Worm (Caenorhabditis elegans) whole organism, midembryonic: ENCODE results near the gene acr-18.

Experiments used
- T22C8.4 ChIP-seq: fragments of 200-800 bp; sonication (Bioruptor generic); IDR thresholded peaks from 2 replicates; pipeline ENCODE4 v1.3.6; 2022; ENCODE audit warnings: missing genetic modification characterization, missing compliant biosample characterization
- cog-1 ChIP-seq: sonication (generic microtip); optimal IDR thresholded peaks from 2 replicates; lab custom pipeline; 2016; ENCODE audit warnings: missing genetic modification characterization, missing compliant biosample characterization
- flt-1 ChIP-seq: fragments of 200-800 bp; sonication (Bioruptor generic); IDR thresholded peaks from 2 replicates; pipeline ENCODE4 v1.3.6; 2022; ENCODE audit warnings: missing genetic modification characterization, missing compliant biosample characterization
- klf-2 ChIP-seq: fragments of 200-800 bp; sonication (Bioruptor generic); conservative IDR thresholded peaks from 2 replicates; pipeline ENCODE4 v1.3.6; 2022; ENCODE audit warnings: missing genetic modification reagents, missing genetic modification characterization, missing compliant biosample characterization
- med-1 ChIP-seq: sonication (generic microtip); optimal IDR thresholded peaks from 2 replicates; lab custom pipeline; 2017; ENCODE audit warnings: missing genetic modification characterization, mild to moderate bottlenecking, missing compliant biosample characterization, antibody characterized with exemption, missing genetic modification reagents; ENCODE audit not compliant: insufficient read depth
- ref-1 ChIP-seq: fragments of 200-800 bp; sonication (Bioruptor generic); conservative IDR thresholded peaks from 2 replicates; pipeline ENCODE4 v1.3.6; 2022; ENCODE audit warnings: missing genetic modification reagents, missing genetic modification characterization, missing compliant biosample characterization
- tab-1 ChIP-seq: fragments of 200-800 bp; sonication (Bioruptor generic); IDR thresholded peaks from 2 replicates; pipeline ENCODE4 v1.3.6; 2022; ENCODE audit warnings: missing genetic modification characterization, missing compliant biosample characterization
- ztf-23 ChIP-seq: fragments of 200-800 bp; sonication (Bioruptor generic); IDR thresholded peaks from 2 replicates; pipeline ENCODE4 v1.3.6; 2022; ENCODE audit warnings: missing genetic modification reagents, missing genetic modification characterization, missing compliant biosample characterization
- ztf-29 ChIP-seq: fragments of 200-800 bp; sonication (Bioruptor generic); IDR thresholded peaks from 2 replicates; pipeline ENCODE4 v1.3.6; 2022; ENCODE audit warnings: missing genetic modification reagents, missing genetic modification characterization, missing compliant biosample characterization

The acr-18 gene

ce11 chrV:15571006-15571526, 12.1 kb upstream of the acr-18 start, which contains the start of gene fbxa-95:
Gene fbxa-95, plus strand, starts transcription at chrV:15571476.
- TF ChIP-seq flt-1 (GFP tag; lab: Robert Waterston, UW) (no peak), med-1 (GFP tag; lab: Kevin White, UChicago) (no peak), tab-1 (GFP tag; lab: Robert Waterston, UW) (no peak), ref-1 (GFP tag; lab: Robert Waterston, UW) (no peak), ztf-23 (GFP tag; lab: Robert Waterston, UW) (no peak), T22C8.4 (GFP tag; lab: Robert Waterston, UW) (no peak), ztf-29 (GFP tag; lab: Robert Waterston, UW) (no peak), cog-1 (tag; lab: Kevin White, UChicago) (no peak), klf-2 (GFP tag; lab: Robert Waterston, UW) (no peak)

ce11 chrV:15569702-15570430, 10.9 kb upstream of the acr-18 start, which contains the start of gene lsm-5:
Gene lsm-5, plus strand, starts transcription at chrV:15570380.
- no peak for TF ChIP-seq cog-1 (tag; lab: Kevin White, UChicago)
- TF ChIP-seq ref-1 (GFP tag; lab: Robert Waterston, UW): no peak

- TF ChIP-seq flt-1 (GFP tag; lab: Robert Waterston, UW) (no peak), med-1 (GFP tag; lab: Kevin White, UChicago) (no peak), ztf-29 (GFP tag; lab: Robert Waterston, UW) (no peak), cog-1 (tag; lab: Kevin White, UChicago) (no peak), ztf-23 (GFP tag; lab: Robert Waterston, UW) (no peak), ref-1 (GFP tag; lab: Robert Waterston, UW) (no peak), tab-1 (GFP tag; lab: Robert Waterston, UW) (no peak), T22C8.4 (GFP tag; lab: Robert Waterston, UW) (no peak), klf-2 (GFP tag; lab: Robert Waterston, UW) (no peak)
Measured at ce11 chrV:15568381-15568780, 9.4 kb upstream of the acr-18 start.

ce11 chrV:15567344-15567804, 8.4 kb upstream of the acr-18 start, which contains the start of gene acs-2:
Gene acs-2, plus strand, starts transcription at chrV:15567394.
- no peak for TF ChIP-seq klf-2 (GFP tag; lab: Robert Waterston, UW)
- no peak for TF ChIP-seq med-1 (GFP tag; lab: Kevin White, UChicago)
- TF ChIP-seq cog-1 (tag; lab: Kevin White, UChicago): no peak
- TF ChIP-seq ref-1 (GFP tag; lab: Robert Waterston, UW): no peak
- no peak for TF ChIP-seq T22C8.4 (GFP tag; lab: Robert Waterston, UW)
- no peak for TF ChIP-seq flt-1 (GFP tag; lab: Robert Waterston, UW)
- TF ChIP-seq ztf-23 (GFP tag; lab: Robert Waterston, UW): no peak
- TF ChIP-seq tab-1 (GFP tag; lab: Robert Waterston, UW): no peak
- TF ChIP-seq ztf-29 (GFP tag; lab: Robert Waterston, UW): no peak

- no peak for TF ChIP-seq klf-2 (GFP tag; lab: Robert Waterston, UW)
- no peak for TF ChIP-seq tab-1 (GFP tag; lab: Robert Waterston, UW)
- no peak for TF ChIP-seq ztf-23 (GFP tag; lab: Robert Waterston, UW)
- TF ChIP-seq flt-1 (GFP tag; lab: Robert Waterston, UW): no peak
- TF ChIP-seq ref-1 (GFP tag; lab: Robert Waterston, UW): no peak
- TF ChIP-seq med-1 (GFP tag; lab: Kevin White, UChicago): no peak
Measured at ce11 chrV:15566511-15567178, 7.7 kb upstream of the acr-18 start.

ce11 chrV:15563985-15564384, 5.0 kb upstream of the acr-18 start:
- no peak for TF ChIP-seq flt-1 (GFP tag; lab: Robert Waterston, UW)
- no peak for TF ChIP-seq tab-1 (GFP tag; lab: Robert Waterston, UW)
- no peak for TF ChIP-seq ref-1 (GFP tag; lab: Robert Waterston, UW)
- TF ChIP-seq med-1 (GFP tag; lab: Kevin White, UChicago): no peak
- TF ChIP-seq T22C8.4 (GFP tag; lab: Robert Waterston, UW): no peak
- no peak for TF ChIP-seq klf-2 (GFP tag; lab: Robert Waterston, UW)
- no peak for TF ChIP-seq ztf-29 (GFP tag; lab: Robert Waterston, UW)
- no peak for TF ChIP-seq ztf-23 (GFP tag; lab: Robert Waterston, UW)
- no peak for TF ChIP-seq cog-1 (tag; lab: Kevin White, UChicago)

- no peak for TF ChIP-seq med-1 (GFP tag; lab: Kevin White, UChicago)
- no peak for TF ChIP-seq ztf-29 (GFP tag; lab: Robert Waterston, UW)
- TF ChIP-seq ztf-23 (GFP tag; lab: Robert Waterston, UW): no peak
- TF ChIP-seq T22C8.4 (GFP tag; lab: Robert Waterston, UW): no peak
Measured at ce11 chrV:15563477-15563876, 4.5 kb upstream of the acr-18 start.

ce11 chrV:15562541-15562940, 3.6 kb upstream of the acr-18 start:
- TF ChIP-seq ztf-29 (GFP tag; lab: Robert Waterston, UW): no peak
- no peak for TF ChIP-seq ztf-23 (GFP tag; lab: Robert Waterston, UW)
- no peak for TF ChIP-seq ref-1 (GFP tag; lab: Robert Waterston, UW)
- no peak for TF ChIP-seq med-1 (GFP tag; lab: Kevin White, UChicago)
- no peak for TF ChIP-seq T22C8.4 (GFP tag; lab: Robert Waterston, UW)
- TF ChIP-seq klf-2 (GFP tag; lab: Robert Waterston, UW): no peak
- no peak for TF ChIP-seq tab-1 (GFP tag; lab: Robert Waterston, UW)
- no peak for TF ChIP-seq cog-1 (tag; lab: Kevin White, UChicago)
- no peak for TF ChIP-seq flt-1 (GFP tag; lab: Robert Waterston, UW)
